Fruit fly (Drosophila melanogaster) whole organism, wandering third instar larva: ENCODE results near the gene PolrMT.

Experiments
- Abd-B ChIP-seq: fragments of >200 bp; optimal IDR thresholded peaks from 2 replicates; lab custom pipeline; 2017; ENCODE audit warnings: missing biosample characterization, missing genetic modification characterization
- CG32264 ChIP-seq: fragments of 200-800 bp; sonication (Bioruptor generic); optimal IDR thresholded peaks from 2 replicates; lab custom pipeline; 2016; ENCODE audit warnings: missing biosample characterization, missing genetic modification characterization
- CG9705 ChIP-seq: fragments of 200-800 bp; sonication (Bioruptor generic); optimal IDR thresholded peaks from 2 replicates; lab custom pipeline; 2018; ENCODE audit warnings: missing biosample characterization, mild to moderate bottlenecking, missing genetic modification characterization
- CrebA ChIP-seq: fragments of 200-800 bp; sonication (Bioruptor generic); optimal IDR thresholded peaks from 2 replicates; lab custom pipeline; 2016; ENCODE audit warnings: missing biosample characterization, mild to moderate bottlenecking, missing genetic modification characterization, borderline replicate concordance
- Dfd ChIP-seq: fragments of >200 bp; optimal IDR thresholded peaks from 2 replicates; lab custom pipeline; 2017; ENCODE audit warnings: missing biosample characterization, missing genetic modification characterization
- Dif ChIP-seq: fragments of 200-275, 200-300 bp; sonication (Bioruptor generic); optimal IDR thresholded peaks from 2 replicates; lab custom pipeline; 2018; ENCODE audit warnings: missing biosample characterization, missing genetic modification characterization; ENCODE audit not compliant: partially characterized antibody
- GATAd ChIP-seq: sonication (Bioruptor generic); optimal IDR thresholded peaks from 2 replicates; lab custom pipeline; 2016; ENCODE audit warnings: missing biosample characterization, missing genetic modification characterization
- HLH106 ChIP-seq: fragments of 200-800 bp; optimal IDR thresholded peaks from 3 replicates; lab custom pipeline; 2019; ENCODE audit warnings: missing biosample characterization, mild to moderate bottlenecking, missing genetic modification characterization, moderate library complexity
- Hnf4 ChIP-seq: fragments of 200-800 bp; sonication (Bioruptor generic); optimal IDR thresholded peaks from 2 replicates; lab custom pipeline; 2016; ENCODE audit warnings: missing biosample characterization, mild to moderate bottlenecking, missing genetic modification characterization
- Hr78 ChIP-seq: fragments of >200 bp; optimal IDR thresholded peaks from 2 replicates; lab custom pipeline; 2017; ENCODE audit warnings: missing biosample characterization, missing genetic modification characterization
- Hr83 ChIP-seq: fragments of 200-300 bp; sonication (Bioruptor generic); optimal IDR thresholded peaks from 2 replicates; lab custom pipeline; 2016; ENCODE audit warnings: missing biosample characterization, mild to moderate bottlenecking, missing genetic modification characterization, moderate library complexity; ENCODE audit not compliant: poor library complexity, severe bottlenecking
- Jra ChIP-seq: sonication (Bioruptor generic); optimal IDR thresholded peaks from 2 replicates; lab custom pipeline; 2016; ENCODE audit warnings: missing biosample characterization, missing genetic modification characterization
- Mio ChIP-seq: sonication (Bioruptor generic); optimal IDR thresholded peaks from 2 replicates; lab custom pipeline; 2016; ENCODE audit warnings: missing biosample characterization, missing genetic modification characterization
- Myc ChIP-seq: fragments of >200 bp; optimal IDR thresholded peaks from 2 replicates; lab custom pipeline; 2017
- N ChIP-seq: fragments of >200 bp; optimal IDR thresholded peaks from 2 replicates; lab custom pipeline; 2018; ENCODE audit warnings: missing biosample characterization, missing external identifiers, missing genetic modification characterization
- OdsH ChIP-seq: fragments of 200-800 bp; sonication (Bioruptor generic); optimal IDR thresholded peaks from 2 replicates; lab custom pipeline; 2016; ENCODE audit warnings: missing biosample characterization, mild to moderate bottlenecking, missing genetic modification characterization
- Rel ChIP-seq, 2 experiments: fragments of 200-800 bp; sonication (Bioruptor generic) in 1 of 2; optimal IDR thresholded peaks; 2 replicates in 1 of 2; 3 replicates in 1 of 2; lab custom pipeline; 2016 to 2019; ENCODE audit warnings: mild to moderate bottlenecking in 2 of 2, missing biosample characterization in 2 of 2, missing genetic modification characterization in 2 of 2, moderate library complexity in 1 of 2
- Sp1 ChIP-seq: fragments of 200-800 bp; sonication (Bioruptor generic); optimal IDR thresholded peaks from 3 replicates; lab custom pipeline; 2019; ENCODE audit warnings: missing biosample characterization, mild to moderate bottlenecking, missing genetic modification characterization, moderate library complexity
- Vsx2 ChIP-seq: fragments of 200-300, 225-300 bp; sonication (Bioruptor generic); optimal IDR thresholded peaks from 2 replicates; lab custom pipeline; 2018; ENCODE audit warnings: missing biosample characterization, missing genetic modification characterization; ENCODE audit not compliant: partially characterized antibody
- br ChIP-seq: fragments of 200-800 bp; sonication (Bioruptor generic); optimal IDR thresholded peaks from 2 replicates; lab custom pipeline; 2016; ENCODE audit warnings: missing biosample characterization, missing genetic modification characterization
- brk ChIP-seq: fragments of 200-800 bp; sonication (Bioruptor generic); optimal IDR thresholded peaks from 2 replicates; lab custom pipeline; 2016; ENCODE audit warnings: missing biosample characterization, mild to moderate bottlenecking, missing genetic modification characterization
- dl ChIP-seq, 2 experiments: fragments of 175-275, 200-275 bp in 1 of 2; fragments of 200-275 bp in 1 of 2; sonication (Bioruptor generic); optimal IDR thresholded peaks; lab custom pipeline; 2018; ENCODE audit warnings: mild to moderate bottlenecking in 2 of 2, missing biosample characterization in 2 of 2, missing genetic modification characterization in 2 of 2, moderate library complexity in 2 of 2; ENCODE audit not compliant: partially characterized antibody in 2 of 2, insufficient read depth in 1 of 2
- dmrt93B ChIP-seq: fragments of 200-800 bp; sonication (Bioruptor generic); optimal IDR thresholded peaks from 2 replicates; lab custom pipeline; 2018; ENCODE audit warnings: missing biosample characterization, mild to moderate bottlenecking, missing genetic modification characterization
- dsf ChIP-seq: sonication (Bioruptor generic); optimal IDR thresholded peaks from 2 replicates; lab custom pipeline; 2016; ENCODE audit warnings: missing biosample characterization, missing genetic modification characterization, borderline replicate concordance
- ey ChIP-seq: fragments of 200-800 bp; sonication (Bioruptor generic); optimal IDR thresholded peaks from 2 replicates; lab custom pipeline; 2016; ENCODE audit warnings: missing biosample characterization, missing genetic modification characterization
- foxo ChIP-seq, 2 experiments: fragments of 200-800 bp; sonication (Bioruptor generic); optimal IDR thresholded peaks; 2 replicates in 1 of 2; 3 replicates in 1 of 2; lab custom pipeline; 2016 to 2017; ENCODE audit warnings: missing biosample characterization in 2 of 2, missing genetic modification characterization in 2 of 2
- fru ChIP-seq: fragments of 200-800 bp; sonication (Bioruptor generic); optimal IDR thresholded peaks from 3 replicates; lab custom pipeline; 2016; ENCODE audit warnings: missing biosample characterization, mild to moderate bottlenecking, missing genetic modification characterization
- h ChIP-seq: fragments of 200-800 bp; sonication (Bioruptor generic); optimal IDR thresholded peaks from 3 replicates; lab custom pipeline; 2016; ENCODE audit warnings: missing biosample characterization, mild to moderate bottlenecking, missing genetic modification characterization
- jim ChIP-seq: fragments of 175-275, 200-325 bp; sonication (Bioruptor generic); optimal IDR thresholded peaks from 2 replicates; lab custom pipeline; 2016; ENCODE audit warnings: missing biosample characterization, mild to moderate bottlenecking, missing genetic modification characterization
- lola ChIP-seq: fragments of >200 bp; optimal IDR thresholded peaks from 2 replicates; lab custom pipeline; 2017; ENCODE audit warnings: missing biosample characterization, missing genetic modification characterization
- pan ChIP-seq: fragments of >200 bp; optimal IDR thresholded peaks from 2 replicates; lab custom pipeline; 2017
- psq ChIP-seq: fragments of 200-800 bp; sonication (Bioruptor generic); optimal IDR thresholded peaks from 3 replicates; lab custom pipeline; 2017; ENCODE audit warnings: missing biosample characterization, mild to moderate bottlenecking, missing genetic modification characterization, moderate library complexity
- rgr ChIP-seq: fragments of 200-800 bp; sonication (Bioruptor generic); optimal IDR thresholded peaks from 3 replicates; lab custom pipeline; 2016; ENCODE audit warnings: missing biosample characterization, mild to moderate bottlenecking, missing genetic modification characterization
- sage ChIP-seq: fragments of 200-800 bp; sonication (Bioruptor generic); optimal IDR thresholded peaks from 2 replicates; lab custom pipeline; 2016; ENCODE audit warnings: missing biosample characterization, mild to moderate bottlenecking, missing genetic modification characterization
- sv ChIP-seq: fragments of 200-800 bp; sonication (Bioruptor generic); optimal IDR thresholded peaks from 3 replicates; lab custom pipeline; 2016; ENCODE audit warnings: missing biosample characterization, missing genetic modification characterization
- tai ChIP-seq: sonication (Bioruptor generic); optimal IDR thresholded peaks from 2 replicates; lab custom pipeline; 2016; ENCODE audit warnings: missing biosample characterization, missing genetic modification characterization
- usp ChIP-seq: fragments of >200 bp; optimal IDR thresholded peaks from 2 replicates; lab custom pipeline; 2017; ENCODE audit warnings: missing biosample characterization, missing genetic modification characterization
- woc ChIP-seq: sonication (Bioruptor generic); optimal IDR thresholded peaks from 2 replicates; lab custom pipeline; 2016; ENCODE audit warnings: missing biosample characterization, mild to moderate bottlenecking, missing genetic modification characterization

The PolrMT gene

dm6 chr2L:1070941-1071340, 37.2 kb downstream of the PolrMT start:
- TF ChIP-seq dl (GFP tag; optimal IDR thresholded peaks at IDR 0.05; lab: Kevin White, UChicago; ENCODE audit: insufficient read depth in 1 of 2, partially characterized antibody in 2 of 2) (no peak), jim (no peak), sv (no peak), sage (GFP tag; lab: Kevin White, UChicago) (no peak), pan (no peak), Dfd (GFP tag; lab: Kevin White, UChicago) (no peak), rgr (peak; percentile 42), Sp1 (GFP tag; lab: Kevin White, UChicago) (peak; percentile 20), br (GFP tag; lab: Kevin White, UChicago) (peak; percentile 20), Hnf4 (no peak), OdsH (peak; percentile 5), tai (GFP tag; lab: Kevin White, UChicago) (no peak), ey (GFP tag; lab: Kevin White, UChicago) (peak; percentile 56), N (GFP tag; lab: Kevin White, UChicago) (no peak), Jra (GFP tag; lab: Kevin White, UChicago) (no peak), Hr83 (no peak), psq (GFP tag; lab: Kevin White, UChicago) (no peak), Rel (GFP tag; optimal IDR thresholded peaks at IDR 0.05; lab: Kevin White, UChicago) (no peak), Rel (tag; optimal IDR thresholded peaks at IDR 0.05; lab: Kevin White, UChicago) (no peak), foxo (GFP tag; optimal IDR thresholded peaks at IDR 0.05; lab: Kevin White, UChicago) (peak in 1 of 2 experiments; percentile 68), fru (GFP tag; lab: Kevin White, UChicago) (peak; percentile 65), CG32264 (GFP tag; lab: Kevin White, UChicago) (no peak), Abd-B (GFP tag; lab: Kevin White, UChicago) (no peak), CrebA (GFP tag; lab: Kevin White, UChicago) (no peak), h (GFP tag; lab: Kevin White, UChicago) (peak; percentile 56), CG9705 (GFP tag; lab: Kevin White, UChicago) (no peak), usp (GFP tag; lab: Kevin White, UChicago) (no peak), lola (GFP tag; lab: Kevin White, UChicago) (no peak), HLH106 (tag; lab: Kevin White, UChicago) (peak; percentile 53), GATAd (GFP tag; lab: Kevin White, UChicago) (no peak), Myc (lab: Kevin White, UChicago) (no peak), Vsx2 (no peak), dmrt93B (GFP tag; lab: Kevin White, UChicago) (peak; percentile 2), Hr78 (GFP tag; lab: Kevin White, UChicago) (no peak), brk (GFP tag; lab: Kevin White, UChicago) (no peak), Mio (GFP tag; lab: Kevin White, UChicago) (no peak), Dif (GFP tag; lab: Kevin White, UChicago) (no peak), woc (peak; percentile 12), dsf (GFP tag; lab: Kevin White, UChicago) (no peak)
- TF ChIP-seq, all 38 proteins: peak for 11

dm6 chr2L:1070332-1070731, 37.8 kb downstream of the PolrMT start:
- TF ChIP-seq ey (GFP tag; lab: Kevin White, UChicago) (peak; percentile 6), fru (GFP tag; lab: Kevin White, UChicago) (peak; percentile 43), Sp1 (GFP tag; lab: Kevin White, UChicago) (peak; percentile 25), foxo (GFP tag; optimal IDR thresholded peaks at IDR 0.05; lab: Kevin White, UChicago) (peak in 1 of 2 experiments; percentile 46), GATAd (GFP tag; lab: Kevin White, UChicago) (no peak), br (GFP tag; lab: Kevin White, UChicago) (peak; percentile 25), woc (no peak), Hnf4 (peak; percentile 19), rgr (peak; percentile 35), OdsH (peak; percentile 1), h (GFP tag; lab: Kevin White, UChicago) (peak; percentile 44), tai (GFP tag; lab: Kevin White, UChicago) (no peak), HLH106 (tag; lab: Kevin White, UChicago) (peak; percentile 43)
